Worm (Caenorhabditis elegans): Measurements from ENCODE around the gene pfd-5.

- no peak for TF ChIP-seq dao-5 (tag; optimal IDR thresholded peaks at IDR 0.05)
- no peak for TF ChIP-seq him-1 (tag; optimal IDR thresholded peaks at IDR 0.05)
- TF ChIP-seq W03F9.2 (tag; optimal IDR thresholded peaks at IDR 0.05), result no peak
These were observed 31.0 kb upstream of the pfd-5 start, which contains the start of gene R151.8 for ce11 chrIII:7229687-7230086.

Data from whole organism, L4/young adult.